Worm (Caenorhabditis elegans) whole organism, mixed stage, embryonic: ENCODE results near the gene R02D5.3.
A peak's percentile ranks its signal among the peaks of the same experiment; 100 is the strongest.

Experiments used
- M03D4.4 ChIP-seq: sonication (generic microtip); optimal IDR thresholded peaks from 2 replicates; lab custom pipeline; 2017; ENCODE audit warnings: mild to moderate bottlenecking, missing genetic modification characterization, missing compliant biosample characterization
- bed-3 ChIP-seq: fragments of 200-800 bp; sonication (Bioruptor generic); optimal IDR thresholded peaks from 3 replicates; lab custom pipeline; 2018; ENCODE audit warnings: mild to moderate bottlenecking, missing genetic modification characterization, moderate library complexity, missing compliant biosample characterization
- ceh-39 ChIP-seq: fragments of 150-350 bp; optimal IDR thresholded peaks from 2 replicates; lab custom pipeline; 2014; ENCODE audit warnings: missing biosample characterization, missing genetic modification characterization
- ceh-43 ChIP-seq: fragments of 200-800 bp; sonication (Bioruptor generic); optimal IDR thresholded peaks from 2 replicates; lab custom pipeline; 2018; ENCODE audit warnings: mild to moderate bottlenecking, missing genetic modification characterization, moderate library complexity, missing compliant biosample characterization
- ceh-83 ChIP-seq: fragments of 200-800 bp; sonication (Bioruptor generic); optimal IDR thresholded peaks from 2 replicates; lab custom pipeline; 2018; ENCODE audit warnings: mild to moderate bottlenecking, missing genetic modification characterization, missing compliant biosample characterization
- ces-1 ChIP-seq: fragments of 150-350 bp; optimal IDR thresholded peaks from 2 replicates; lab custom pipeline; 2014; ENCODE audit warnings: missing biosample characterization, missing genetic modification reagents, missing genetic modification characterization
- cnd-1 ChIP-seq: fragments of 200-800 bp; sonication (Bioruptor generic); optimal IDR thresholded peaks from 2 replicates; lab custom pipeline; 2018; ENCODE audit warnings: mild to moderate bottlenecking, missing genetic modification characterization, missing compliant biosample characterization
- drap-1 ChIP-seq: fragments of 200-800 bp; sonication (Bioruptor generic); optimal IDR thresholded peaks from 3 replicates; lab custom pipeline; 2018; ENCODE audit warnings: mild to moderate bottlenecking, missing genetic modification characterization, missing compliant biosample characterization
- elt-1 ChIP-seq: sonication (generic microtip); optimal IDR thresholded peaks from 2 replicates; lab custom pipeline; 2017; ENCODE audit warnings: missing genetic modification characterization, mild to moderate bottlenecking, missing compliant biosample characterization, antibody characterized with exemption, moderate library complexity, borderline replicate concordance; ENCODE audit not compliant: insufficient read depth
- flh-1 ChIP-seq: fragments of 200-800 bp; sonication (Bioruptor generic); optimal IDR thresholded peaks from 2 replicates; lab custom pipeline; 2018; ENCODE audit warnings: mild to moderate bottlenecking, missing genetic modification characterization, moderate library complexity, missing compliant biosample characterization
- ham-2 ChIP-seq: fragments of 200-800 bp; sonication (Bioruptor generic); optimal IDR thresholded peaks from 2 replicates; lab custom pipeline; 2018; ENCODE audit warnings: mild to moderate bottlenecking, missing genetic modification characterization, missing compliant biosample characterization
- lin-13 ChIP-seq: fragments of 150-350 bp; optimal IDR thresholded peaks from 2 replicates; lab custom pipeline; 2014; ENCODE audit warnings: missing biosample characterization, missing genetic modification characterization
- lin-32 ChIP-seq: fragments of 200-800 bp; sonication (Bioruptor generic); optimal IDR thresholded peaks from 2 replicates; lab custom pipeline; 2018; ENCODE audit warnings: mild to moderate bottlenecking, missing genetic modification characterization, missing compliant biosample characterization
- lsy-2 ChIP-seq: fragments of 150-350 bp; optimal IDR thresholded peaks from 2 replicates; lab custom pipeline; 2014; ENCODE audit warnings: missing biosample characterization, missing genetic modification characterization
- mab-5 ChIP-seq: fragments of 150-350 bp; optimal IDR thresholded peaks from 2 replicates; lab custom pipeline; 2014; ENCODE audit warnings: missing biosample characterization, missing genetic modification characterization
- mep-1 ChIP-seq: fragments of 150-350 bp; optimal IDR thresholded peaks from 2 replicates; lab custom pipeline; 2017; ENCODE audit warnings: missing biosample characterization, missing genetic modification reagents, missing genetic modification characterization, inconsistent platforms
- mls-2 ChIP-seq: sonication (generic microtip); optimal IDR thresholded peaks from 2 replicates; lab custom pipeline; 2016; ENCODE audit warnings: mild to moderate bottlenecking, missing genetic modification characterization, moderate library complexity, missing compliant biosample characterization
- nhr-12 ChIP-seq: fragments of 150-350 bp; optimal IDR thresholded peaks from 2 replicates; lab custom pipeline; 2014; ENCODE audit warnings: missing biosample characterization, missing genetic modification characterization
- nhr-2 ChIP-seq: fragments of 150-350 bp; optimal IDR thresholded peaks from 2 replicates; lab custom pipeline; 2014; ENCODE audit warnings: missing biosample characterization, missing genetic modification characterization
- nhr-237 ChIP-seq: fragments of 150-350 bp; optimal IDR thresholded peaks from 2 replicates; lab custom pipeline; 2014; ENCODE audit warnings: missing biosample characterization, missing genetic modification characterization
- nhr-28 ChIP-seq: fragments of 150-350 bp; optimal IDR thresholded peaks from 2 replicates; lab custom pipeline; 2014; ENCODE audit warnings: missing biosample characterization, missing genetic modification characterization
- nhr-76 ChIP-seq: sonication (generic microtip); optimal IDR thresholded peaks from 2 replicates; lab custom pipeline; 2017; ENCODE audit warnings: missing biosample characterization, missing genetic modification characterization
- pha-4 ChIP-seq: fragments of 150-350 bp; optimal IDR thresholded peaks from 2 replicates; lab custom pipeline; 2018; ENCODE audit warnings: missing biosample characterization, missing genetic modification reagents, missing genetic modification characterization
- sptf-1 ChIP-seq: sonication (generic microtip); optimal IDR thresholded peaks from 2 replicates; lab custom pipeline; 2017; ENCODE audit warnings: mild to moderate bottlenecking, missing genetic modification characterization, moderate library complexity, missing compliant biosample characterization
- tbx-8 ChIP-seq: fragments of 200-800 bp; sonication (Bioruptor generic); optimal IDR thresholded peaks from 2 replicates; lab custom pipeline; 2018; ENCODE audit warnings: mild to moderate bottlenecking, missing genetic modification characterization, moderate library complexity, missing compliant biosample characterization
- unc-120 ChIP-seq: sonication (generic microtip); optimal IDR thresholded peaks from 2 replicates; lab custom pipeline; 2017; ENCODE audit warnings: missing genetic modification characterization, missing compliant biosample characterization; ENCODE audit not compliant: poor library complexity, severe bottlenecking
- unc-39 ChIP-seq: fragments of 150-350 bp; optimal IDR thresholded peaks from 2 replicates; lab custom pipeline; 2014; ENCODE audit warnings: missing biosample characterization, missing genetic modification characterization
- unc-62 ChIP-seq: fragments of 150-350 bp; optimal IDR thresholded peaks from 2 replicates; lab custom pipeline; 2014; ENCODE audit warnings: missing biosample characterization, missing genetic modification reagents, missing genetic modification characterization
- zip-8 ChIP-seq: fragments of 150-350 bp; optimal IDR thresholded peaks from 2 replicates; lab custom pipeline; 2014; ENCODE audit warnings: missing biosample characterization, missing genetic modification characterization
- ztf-11 ChIP-seq: fragments of 150-350 bp; optimal IDR thresholded peaks from 2 replicates; lab custom pipeline; 2014; ENCODE audit warnings: missing biosample characterization, missing genetic modification characterization

R02D5.3 gene

DNA sequence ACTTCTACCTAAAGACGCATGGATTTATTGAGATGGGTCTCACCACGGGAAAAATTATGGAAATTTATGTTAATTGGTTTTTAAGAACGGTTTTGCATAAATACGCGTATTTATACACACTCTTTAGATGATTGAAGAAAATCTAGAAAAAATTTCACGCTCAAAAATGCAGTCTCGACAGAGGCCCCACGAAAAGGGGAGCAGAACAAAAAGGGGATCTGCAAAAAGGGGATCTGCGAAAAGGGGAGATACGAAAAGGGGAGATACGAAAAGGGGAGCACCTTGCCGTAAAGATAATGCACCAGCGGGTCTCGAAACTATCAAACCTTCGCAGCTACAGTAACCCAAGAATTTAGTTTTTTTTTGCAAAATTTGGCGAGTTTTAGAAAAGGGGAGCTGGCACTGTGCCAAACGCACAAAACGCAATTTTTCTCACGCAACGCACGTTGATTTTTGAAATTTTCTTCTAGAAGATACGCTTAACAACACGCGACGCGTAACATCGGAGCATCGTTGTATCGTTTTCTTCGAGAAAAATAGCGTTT, 39.4 kb upstream of the R02D5.3 start:
- TF ChIP-seq cnd-1 (tag; lab: Kevin White, UChicago) = peak; percentile 16

DNA sequence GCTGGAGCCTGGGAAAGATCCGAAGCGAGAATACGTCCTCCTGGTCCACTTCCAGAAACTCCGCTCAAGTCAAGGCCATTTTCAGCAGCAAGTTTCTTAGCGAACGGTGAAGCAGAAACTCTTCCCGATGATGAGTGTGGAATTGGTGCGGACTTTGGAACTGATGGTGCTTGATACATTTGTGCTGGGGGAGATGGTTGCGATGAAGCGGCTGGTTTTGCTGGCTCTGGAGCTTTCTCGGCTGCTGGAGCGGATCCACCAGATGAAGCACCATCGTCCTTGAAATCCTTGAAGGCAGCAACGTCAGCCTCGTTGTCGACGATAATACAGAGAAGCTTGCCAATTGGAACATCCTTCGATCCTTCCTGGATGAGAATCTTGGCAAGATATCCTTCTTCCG, 36.5 kb upstream of the R02D5.3 start:
- TF ChIP-seq mls-2 (no peak), ces-1 (GFP tag; lab: Kevin White, UChicago) (no peak), ceh-83 (GFP tag; lab: Kevin White, UChicago) (no peak), M03D4.4 (tag; lab: Kevin White, UChicago) (no peak), unc-62 (GFP tag; lab: Kevin White, UChicago) (no peak), lin-32 (GFP tag; lab: Kevin White, UChicago) (no peak), elt-1 (no peak), zip-8 (tag; lab: Kevin White, UChicago) (no peak), tbx-8 (GFP tag; lab: Kevin White, UChicago) (no peak), unc-120 (tag; lab: Kevin White, UChicago) (no peak), lin-13 (tag; lab: Kevin White, UChicago) (no peak), nhr-28 (tag; lab: Kevin White, UChicago) (no peak), sptf-1 (no peak), mep-1 (tag; lab: Kevin White, UChicago) (no peak), ztf-11 (tag; lab: Kevin White, UChicago) (no peak)

DNA sequence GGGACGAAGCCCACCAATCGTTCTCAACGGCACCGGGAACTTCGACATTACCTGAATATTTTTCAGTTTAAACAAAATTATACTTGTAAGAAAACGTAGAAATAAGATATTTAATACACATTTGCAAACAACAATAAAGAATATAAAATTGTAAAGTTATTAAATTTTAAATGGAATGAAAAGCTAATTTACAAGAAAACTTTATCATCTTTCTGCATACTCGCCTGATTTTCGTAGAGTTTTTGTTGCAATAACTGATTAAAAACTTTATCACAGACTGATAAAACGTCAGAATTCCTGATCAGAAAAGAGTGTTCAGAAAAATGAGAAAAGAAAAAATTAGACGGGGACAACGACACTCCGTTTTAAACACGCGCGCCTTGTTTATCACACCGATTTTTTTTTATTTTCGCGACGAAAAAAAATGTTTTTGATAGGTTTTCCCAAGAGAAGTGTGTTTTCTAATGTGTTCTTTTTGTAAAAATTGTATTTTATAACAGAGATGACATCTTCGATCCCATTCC, 35.7 kb upstream of the R02D5.3 start, which contains the start of the genes dlat-1 and fntb-1:
Gene dlat-1, minus strand, starts transcription at position 51 of the 524 bp plus-strand sequence.
Gene fntb-1, plus strand, starts transcription at position 412 of the 524 bp plus-strand sequence.
- no peak for TF ChIP-seq ces-1 (GFP tag; lab: Kevin White, UChicago)
- no peak for TF ChIP-seq mab-5 (tag; lab: Kevin White, UChicago)
- TF ChIP-seq cnd-1 (tag; lab: Kevin White, UChicago) = no peak
- TF ChIP-seq ztf-11 (tag; lab: Kevin White, UChicago) = no peak
- TF ChIP-seq nhr-28 (tag; lab: Kevin White, UChicago) = no peak
- no peak for TF ChIP-seq pha-4 (tag; lab: Kevin White, UChicago)
- no peak for TF ChIP-seq lin-13 (tag; lab: Kevin White, UChicago)
- no peak for TF ChIP-seq sptf-1
- no peak for TF ChIP-seq unc-62 (GFP tag; lab: Kevin White, UChicago)
- no peak for TF ChIP-seq ceh-39 (tag; lab: Kevin White, UChicago)
- no peak for TF ChIP-seq flh-1 (GFP tag; lab: Kevin White, UChicago)
- TF ChIP-seq nhr-12 (tag; lab: Kevin White, UChicago) = no peak
- TF ChIP-seq mep-1 (tag; lab: Kevin White, UChicago) = no peak
- TF ChIP-seq M03D4.4 (tag; lab: Kevin White, UChicago) = no peak
- no peak for TF ChIP-seq elt-1
- no peak for TF ChIP-seq unc-39 (tag; lab: Kevin White, UChicago)
- no peak for TF ChIP-seq nhr-76 (tag; lab: Kevin White, UChicago)

DNA sequence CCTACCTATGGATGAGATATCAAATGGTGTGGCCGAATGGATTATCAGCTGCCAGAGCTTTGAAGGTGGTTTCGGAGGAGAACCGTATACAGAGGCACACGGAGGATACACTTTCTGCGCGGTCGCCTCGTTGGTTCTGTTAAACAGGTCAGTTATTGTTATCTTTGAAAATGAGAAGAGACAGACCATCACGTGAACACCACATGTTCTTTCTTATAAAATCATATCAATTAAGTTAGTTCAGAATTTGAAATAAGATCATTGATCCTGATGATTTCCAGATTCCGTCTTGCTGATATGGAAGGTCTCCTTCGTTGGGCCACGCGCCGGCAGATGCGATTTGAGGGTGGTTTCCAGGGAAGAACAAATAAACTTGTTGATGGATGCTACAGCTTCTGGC, 34.3 kb upstream of the R02D5.3 start:
- TF ChIP-seq cnd-1 (tag; lab: Kevin White, UChicago) (no peak), nhr-237 (tag; lab: Kevin White, UChicago) (no peak), zip-8 (tag; lab: Kevin White, UChicago) (no peak), lsy-2 (no peak), tbx-8 (GFP tag; lab: Kevin White, UChicago) (no peak), mab-5 (tag; lab: Kevin White, UChicago) (no peak), ceh-83 (GFP tag; lab: Kevin White, UChicago) (no peak), bed-3 (GFP tag; lab: Kevin White, UChicago) (no peak), ztf-11 (tag; lab: Kevin White, UChicago) (no peak), ham-2 (GFP tag; lab: Kevin White, UChicago) (no peak), nhr-2 (tag; lab: Kevin White, UChicago) (no peak), nhr-28 (tag; lab: Kevin White, UChicago) (no peak), ceh-39 (tag; lab: Kevin White, UChicago) (no peak), elt-1 (no peak), mep-1 (tag; lab: Kevin White, UChicago) (no peak), ceh-43 (GFP tag; lab: Kevin White, UChicago) (no peak), mls-2 (no peak), sptf-1 (no peak), drap-1 (GFP tag; lab: Kevin White, UChicago) (no peak)
